Fruit fly (Drosophila melanogaster) whole organism, adult: ENCODE data around the gene hng3.

ENCODE experiments used
- CG1620 ChIP-seq: fragments of 200-800 bp; sonication (Bioruptor generic); optimal IDR thresholded peaks from 2 replicates; lab custom pipeline; 2016; ENCODE audit warnings: missing biosample characterization, missing genetic modification characterization
- CG33017 ChIP-seq: fragments of 200-800 bp; sonication (Bioruptor generic); optimal IDR thresholded peaks from 2 replicates; lab custom pipeline; 2018; ENCODE audit warnings: missing biosample characterization, mild to moderate bottlenecking, missing genetic modification characterization, moderate library complexity
- CG7045 ChIP-seq: fragments of 200-800 bp; sonication (Bioruptor generic); optimal IDR thresholded peaks from 2 replicates; lab custom pipeline; 2017; ENCODE audit warnings: missing biosample characterization, mild to moderate bottlenecking, missing genetic modification characterization
- Clk ChIP-seq: fragments of 200-800 bp; sonication (Bioruptor generic); optimal IDR thresholded peaks from 2 replicates; lab custom pipeline; 2017; ENCODE audit warnings: missing biosample characterization, missing genetic modification characterization
- Crg-1 ChIP-seq: fragments of 200-800 bp; sonication (Bioruptor generic); optimal IDR thresholded peaks from 2 replicates; lab custom pipeline; 2016; ENCODE audit warnings: missing biosample characterization, missing genetic modification characterization
- Mnt ChIP-seq: fragments of 200-800 bp; sonication (Bioruptor generic); optimal IDR thresholded peaks from 2 replicates; lab custom pipeline; 2016; ENCODE audit warnings: missing biosample characterization, mild to moderate bottlenecking, missing genetic modification characterization

- TF ChIP-seq CG7045 (no peak), CG1620 (GFP tag; lab: Kevin White, UChicago) (no peak), CG33017 (tag; lab: Kevin White, UChicago) (no peak), Mnt (no peak), Crg-1 (GFP tag; lab: Kevin White, UChicago) (no peak), Clk (no peak)
Observed at dm6 chr3L:736542-737166, 18.6 kb downstream of the hng3 start.
